Fruit fly (Drosophila melanogaster) whole organism, embryonic: ENCODE results near the gene M6.

Experiments used
- B-H1 ChIP-seq: fragments of 200-800 bp; sonication (Bioruptor generic); IDR thresholded peaks from 3 replicates; pipeline ENCODE4 v1.3.6; 2022; ENCODE audit warnings: missing biosample characterization, missing genetic modification characterization
- CG10431 ChIP-seq: fragments of 200-800 bp; sonication (Bioruptor generic); optimal IDR thresholded peaks from 3 replicates; lab custom pipeline; 2018; ENCODE audit warnings: missing biosample characterization, mild to moderate bottlenecking, missing genetic modification characterization
- CG10543 ChIP-seq: fragments of 200-800 bp; sonication (Bioruptor generic); optimal IDR thresholded peaks from 3 replicates; lab custom pipeline; 2017; ENCODE audit warnings: missing biosample characterization, mild to moderate bottlenecking, missing genetic modification characterization, moderate library complexity
- CG10565 ChIP-seq: fragments of 200-800 bp; sonication (Bioruptor generic); optimal IDR thresholded peaks from 3 replicates; lab custom pipeline; 2016; ENCODE audit warnings: missing biosample characterization, mild to moderate bottlenecking, missing genetic modification characterization
- CG12155 ChIP-seq: fragments of 200-800 bp; sonication (Bioruptor generic); optimal IDR thresholded peaks from 3 replicates; lab custom pipeline; 2016; ENCODE audit warnings: missing biosample characterization, missing genetic modification characterization
- CG12391 ChIP-seq: fragments of 200-800 bp; sonication (Bioruptor generic); optimal IDR thresholded peaks from 3 replicates; lab custom pipeline; 2018; ENCODE audit warnings: missing biosample characterization, mild to moderate bottlenecking, missing genetic modification characterization, moderate library complexity
- CG14965 ChIP-seq: fragments of 200-800 bp; sonication (Bioruptor generic); optimal IDR thresholded peaks from 2 replicates; lab custom pipeline; 2016; ENCODE audit warnings: missing biosample characterization, missing genetic modification characterization, borderline replicate concordance
- CG1529 ChIP-seq: fragments of 200-800 bp; sonication (Bioruptor generic); optimal IDR thresholded peaks from 3 replicates; lab custom pipeline; 2018; ENCODE audit warnings: missing biosample characterization, missing genetic modification characterization
- CG16863 ChIP-seq: fragments of 200-800 bp; sonication (Bioruptor generic); optimal IDR thresholded peaks from 3 replicates; lab custom pipeline; 2016; ENCODE audit warnings: missing biosample characterization, missing genetic modification characterization
- CG17186 ChIP-seq: fragments of 200-800 bp; sonication (Bioruptor generic); optimal IDR thresholded peaks from 3 replicates; lab custom pipeline; 2017; ENCODE audit warnings: missing biosample characterization, missing genetic modification reagents, missing genetic modification characterization
- CG17612 ChIP-seq: fragments of 200-800 bp; sonication (Bioruptor generic); IDR thresholded peaks from 2 replicates; pipeline ENCODE4 v1.3.6; 2022; ENCODE audit warnings: missing biosample characterization, missing genetic modification characterization
- CG31224 ChIP-seq: fragments of 200-800 bp; sonication (Bioruptor generic); IDR thresholded peaks from 2 replicates; pipeline ENCODE4 v1.3.6; 2022; ENCODE audit warnings: missing biosample characterization, missing genetic modification characterization
- CG4360 ChIP-seq: fragments of 200-800 bp; sonication (Bioruptor generic); IDR thresholded peaks from 2 replicates; pipeline ENCODE4 v1.3.6; 2022; ENCODE audit warnings: missing biosample characterization, missing genetic modification characterization
- CG4730 ChIP-seq: fragments of 200-800 bp; sonication (Bioruptor generic); IDR thresholded peaks from 2 replicates; pipeline ENCODE4 v1.3.6; 2022; ENCODE audit warnings: missing biosample characterization, missing genetic modification characterization
- CG6765 ChIP-seq: fragments of 200-800 bp; sonication (Bioruptor generic); optimal IDR thresholded peaks from 3 replicates; lab custom pipeline; 2017; ENCODE audit warnings: missing biosample characterization, mild to moderate bottlenecking, missing genetic modification characterization
- CG7987 ChIP-seq: fragments of 200-800 bp; sonication (Bioruptor generic); optimal IDR thresholded peaks from 2 replicates; lab custom pipeline; 2018; ENCODE audit warnings: missing biosample characterization, mild to moderate bottlenecking, missing genetic modification characterization, moderate library complexity
- CG8388 ChIP-seq: fragments of 200-800 bp; sonication (Bioruptor generic); optimal IDR thresholded peaks from 2 replicates; lab custom pipeline; 2019; ENCODE audit warnings: missing biosample characterization, mild to moderate bottlenecking, missing genetic modification characterization, moderate library complexity
- Chrac-16 ChIP-seq: fragments of 200-800 bp; sonication (Bioruptor generic); optimal IDR thresholded peaks from 3 replicates; lab custom pipeline; 2016; ENCODE audit warnings: missing biosample characterization, missing genetic modification characterization
- Dfd ChIP-seq, 2 experiments: fragments of >200 bp; optimal IDR thresholded peaks; 2 replicates each; lab custom pipeline; 2017; ENCODE audit warnings: missing biosample characterization in 2 of 2, missing genetic modification characterization in 2 of 2
- Dll ChIP-seq: fragments of 200-800 bp; sonication (Bioruptor generic); IDR thresholded peaks from 4 replicates; pipeline ENCODE4 v1.3.6; 2022; ENCODE audit warnings: missing biosample characterization, missing genetic modification characterization; ENCODE audit not compliant: partially characterized antibody
- Elba2 ChIP-seq: fragments of 200-800 bp; sonication (Bioruptor generic); optimal IDR thresholded peaks from 3 replicates; lab custom pipeline; 2016; ENCODE audit warnings: missing biosample characterization, missing genetic modification characterization
- HLHmδ ChIP-seq: fragments of 200-800 bp; sonication (Bioruptor generic); optimal IDR thresholded peaks from 2 replicates; lab custom pipeline; 2018; ENCODE audit warnings: missing biosample characterization, mild to moderate bottlenecking, missing genetic modification characterization, moderate library complexity
- Hr3 ChIP-seq: fragments of 200-800 bp; sonication (Bioruptor generic); optimal IDR thresholded peaks from 3 replicates; lab custom pipeline; 2016; ENCODE audit warnings: missing biosample characterization, missing genetic modification characterization
- Lim3 ChIP-seq: fragments of 200-800 bp; sonication (Bioruptor generic); IDR thresholded peaks from 2 replicates; pipeline ENCODE4 v1.3.6; 2022; ENCODE audit warnings: missing biosample characterization, missing genetic modification characterization
- Mes4 ChIP-seq: fragments of 200-800 bp; sonication (Bioruptor generic); optimal IDR thresholded peaks from 2 replicates; lab custom pipeline; 2016; ENCODE audit warnings: missing biosample characterization, missing genetic modification characterization
- Neu2 ChIP-seq: fragments of 200-800 bp; sonication (Bioruptor generic); optimal IDR thresholded peaks from 3 replicates; lab custom pipeline; 2016; ENCODE audit warnings: missing biosample characterization, missing genetic modification characterization, borderline replicate concordance
- TFAM ChIP-seq: fragments of 200-800 bp; sonication (Bioruptor generic); optimal IDR thresholded peaks from 2 replicates; lab custom pipeline; 2017; ENCODE audit warnings: missing biosample characterization, missing genetic modification characterization, inconsistent platforms
- ase ChIP-seq: fragments of 200-800 bp; sonication (Bioruptor generic); IDR thresholded peaks from 3 replicates; pipeline ENCODE4 v1.3.6; 2022; ENCODE audit warnings: missing biosample characterization, missing genetic modification characterization
- br ChIP-seq: fragments of >200 bp; optimal IDR thresholded peaks from 2 replicates; lab custom pipeline; 2017
- btn ChIP-seq: fragments of 200-800 bp; sonication (Bioruptor generic); optimal IDR thresholded peaks from 2 replicates; lab custom pipeline; 2016; ENCODE audit warnings: missing biosample characterization, missing genetic modification characterization
- cg ChIP-seq: fragments of 200-800 bp; sonication (Bioruptor generic); optimal IDR thresholded peaks from 3 replicates; lab custom pipeline; 2019; ENCODE audit warnings: missing biosample characterization, mild to moderate bottlenecking, missing genetic modification characterization, moderate library complexity
- crc ChIP-seq: fragments of 200-800 bp; sonication (Bioruptor generic); optimal IDR thresholded peaks from 2 replicates; lab custom pipeline; 2016; ENCODE audit warnings: missing biosample characterization, missing genetic modification characterization
- crol ChIP-seq: fragments of 200-800 bp; sonication (Bioruptor generic); IDR thresholded peaks from 2 replicates; pipeline ENCODE4 v1.3.6; 2022; ENCODE audit warnings: missing biosample characterization, missing genetic modification characterization
- da ChIP-seq: fragments of 200-800 bp; sonication (Bioruptor generic); optimal IDR thresholded peaks from 2 replicates; lab custom pipeline; 2016; ENCODE audit warnings: missing biosample characterization, missing genetic modification characterization
- dimm ChIP-seq: fragments of 200-800 bp; sonication (Bioruptor generic); IDR thresholded peaks from 2 replicates; pipeline ENCODE4 v1.3.6; 2022; ENCODE audit warnings: missing biosample characterization, missing genetic modification characterization
- gcm ChIP-seq: fragments of 200-800 bp; sonication (Bioruptor generic); optimal IDR thresholded peaks from 2 replicates; lab custom pipeline; 2019; ENCODE audit warnings: missing biosample characterization, mild to moderate bottlenecking, missing genetic modification characterization, moderate library complexity
- gt ChIP-seq: fragments of 200-800 bp; sonication (Bioruptor generic); IDR thresholded peaks from 2 replicates; pipeline ENCODE4 v1.3.6; 2022; ENCODE audit warnings: missing biosample characterization, missing genetic modification characterization
- kay ChIP-seq: fragments of 200-800 bp; sonication (Bioruptor generic); optimal IDR thresholded peaks from 2 replicates; lab custom pipeline; 2016; ENCODE audit warnings: missing biosample characterization, missing genetic modification characterization
- lab ChIP-seq: fragments of 200-800 bp; sonication (Bioruptor generic); optimal IDR thresholded peaks from 3 replicates; lab custom pipeline; 2017; ENCODE audit warnings: missing biosample characterization, missing genetic modification characterization, mild to moderate bottlenecking, moderate library complexity, missing genetic modification reagents
- mam ChIP-seq: fragments of 200-800 bp; sonication (Bioruptor generic); optimal IDR thresholded peaks from 3 replicates; lab custom pipeline; 2016; ENCODE audit warnings: missing biosample characterization, missing genetic modification characterization
- nmo ChIP-seq: fragments of 200-800 bp; sonication (Bioruptor generic); optimal IDR thresholded peaks from 2 replicates; lab custom pipeline; 2018; ENCODE audit warnings: missing biosample characterization, mild to moderate bottlenecking, missing genetic modification characterization, moderate library complexity
- onecut ChIP-seq: fragments of 200-800 bp; sonication (Bioruptor generic); IDR thresholded peaks from 2 replicates; pipeline ENCODE4 v1.3.6; 2022; ENCODE audit warnings: missing biosample characterization, missing genetic modification characterization
- run ChIP-seq: fragments of 200-800 bp; sonication (Bioruptor generic); optimal IDR thresholded peaks from 3 replicates; lab custom pipeline; 2018; ENCODE audit warnings: missing biosample characterization, mild to moderate bottlenecking, missing genetic modification characterization
- salm ChIP-seq: fragments of 200-800 bp; sonication (Bioruptor generic); optimal IDR thresholded peaks from 2 replicates; lab custom pipeline; 2018; ENCODE audit warnings: missing biosample characterization, mild to moderate bottlenecking, missing genetic modification characterization
- sc ChIP-seq, 3 experiments: fragments of >200 bp in 2 of 3; fragments of 200-800 bp in 1 of 3; sonication (Bioruptor generic) in 1 of 3; optimal IDR thresholded peaks; 2 replicates in 2 of 3; 3 replicates in 1 of 3; lab custom pipeline; 2017; ENCODE audit warnings: mild to moderate bottlenecking in 1 of 3, missing biosample characterization in 1 of 3, missing genetic modification characterization in 1 of 3, missing genetic modification reagents in 1 of 3
- scrt ChIP-seq: fragments of 200-800 bp; sonication (Bioruptor generic); optimal IDR thresholded peaks from 2 replicates; lab custom pipeline; 2018; ENCODE audit warnings: missing biosample characterization, mild to moderate bottlenecking, missing genetic modification characterization, moderate library complexity
- seq ChIP-seq: fragments of 200-800 bp; sonication (Bioruptor generic); IDR thresholded peaks from 2 replicates; pipeline ENCODE4 v1.3.6; 2022; ENCODE audit warnings: missing biosample characterization, missing genetic modification characterization
- slp2 ChIP-seq: fragments of 200-800 bp; sonication (Bioruptor generic); optimal IDR thresholded peaks from 2 replicates; lab custom pipeline; 2016; ENCODE audit warnings: missing biosample characterization, missing genetic modification characterization
- tap ChIP-seq: fragments of 200-800 bp; optimal IDR thresholded peaks from 3 replicates; lab custom pipeline; 2019; ENCODE audit warnings: missing biosample characterization, mild to moderate bottlenecking, missing genetic modification characterization, moderate library complexity
- ttk ChIP-seq: fragments of 200-800 bp; sonication (Bioruptor generic); IDR thresholded peaks from 2 replicates; pipeline ENCODE4 v2.1.2; 2022; ENCODE audit warnings: missing biosample characterization, missing genetic modification characterization
- wor ChIP-seq: fragments of 200-800 bp; sonication (Bioruptor generic); IDR thresholded peaks from 2 replicates; pipeline ENCODE4 v1.3.6; 2022; ENCODE audit warnings: missing biosample characterization, missing genetic modification characterization

The M6 gene

dm6 chr3L:21509488-21510122 lies 2.0 kb downstream of the M6 start (continued):
- TF ChIP-seq sc (optimal IDR thresholded peaks at IDR 0.05; lab: Kevin White, UChicago): no peak
- TF ChIP-seq sc (GFP tag; optimal IDR thresholded peaks at IDR 0.05; lab: Kevin White, UChicago): no peak
- peak; percentile 16 for TF ChIP-seq CG12155 (GFP tag; lab: Kevin White, UChicago)
- TF ChIP-seq CG10431 (GFP tag; lab: Kevin White, UChicago): no peak
- no peak for TF ChIP-seq onecut (GFP tag; lab: Robert Waterston, UW)
- TF ChIP-seq Mes4 (GFP tag; lab: Kevin White, UChicago): no peak
- TF ChIP-seq TFAM: no peak
- TF ChIP-seq nmo (GFP tag; lab: Kevin White, UChicago): peak; percentile 37
- TF ChIP-seq seq (GFP tag; lab: Robert Waterston, UW): no peak
- TF ChIP-seq mam (GFP tag; lab: Kevin White, UChicago): peak; percentile 54
- peak; percentile 38 for TF ChIP-seq Hr3 (GFP tag; lab: Kevin White, UChicago)
- no peak for TF ChIP-seq CG16863
- no peak for TF ChIP-seq run (tag; lab: Kevin White, UChicago)
- TF ChIP-seq scrt: peak; percentile 15
- TF ChIP-seq Elba2 (GFP tag; lab: Kevin White, UChicago): no peak
- TF ChIP-seq B-H1: no peak
- no peak for TF ChIP-seq Neu2 (GFP tag; lab: Kevin White, UChicago)
- TF ChIP-seq salm: no peak
- peak; percentile 43 for TF ChIP-seq tap (tag; lab: Kevin White, UChicago)
- no peak for TF ChIP-seq ttk (GFP tag; lab: Robert Waterston, UW)
- TF ChIP-seq CG8388: peak; percentile 46
- TF ChIP-seq CG4730 (GFP tag; lab: Robert Waterston, UW): no peak
- TF ChIP-seq Lim3 (GFP tag; lab: Robert Waterston, UW): no peak
- TF ChIP-seq CG10543 (GFP tag; lab: Kevin White, UChicago): no peak
- no peak for TF ChIP-seq kay
- no peak for TF ChIP-seq crc
- TF ChIP-seq da (GFP tag; lab: Kevin White, UChicago): no peak
- TF ChIP-seq gt (GFP tag; lab: Robert Waterston, UW): no peak
- TF ChIP-seq CG4360 (GFP tag; lab: Robert Waterston, UW): no peak
- TF ChIP-seq CG14965 (GFP tag; lab: Kevin White, UChicago): no peak
- no peak for TF ChIP-seq br
- TF ChIP-seq CG31224 (GFP tag; lab: Robert Waterston, UW): no peak
- no peak for TF ChIP-seq ase (GFP tag; lab: Robert Waterston, UW)
- no peak for TF ChIP-seq CG1529 (GFP tag; lab: Kevin White, UChicago)
- peak; percentile 14 for TF ChIP-seq Chrac-16 (GFP tag; lab: Kevin White, UChicago)
- peak; percentile 67 for TF ChIP-seq lab
- TF ChIP-seq gcm (GFP tag; lab: Kevin White, UChicago): no peak
- TF ChIP-seq CG17186: no peak
- no peak for TF ChIP-seq Dfd (GFP tag; optimal IDR thresholded peaks at IDR 0.05; lab: Kevin White, UChicago)
- peak; percentile 53 for TF ChIP-seq CG12391 (tag; lab: Kevin White, UChicago)
- TF ChIP-seq CG7987: no peak
- no peak for TF ChIP-seq CG17612 (GFP tag; lab: Robert Waterston, UW)
- peak; percentile 23 for TF ChIP-seq btn (GFP tag; lab: Kevin White, UChicago)
- TF ChIP-seq Dll (GFP tag; lab: Robert Waterston, UW): 0 out of 4 replicates have a peak, but pooled peaks have one; percentile 18
- TF ChIP-seq cg (GFP tag; lab: Kevin White, UChicago): no peak
- no peak for TF ChIP-seq CG10565
- TF ChIP-seq dimm (GFP tag; lab: Robert Waterston, UW): no peak
- no peak for TF ChIP-seq wor (GFP tag; lab: Robert Waterston, UW)
- TF ChIP-seq HLHmδ (GFP tag; lab: Kevin White, UChicago): no peak
- peak; percentile 23 for TF ChIP-seq slp2 (GFP tag; lab: Kevin White, UChicago)
- no peak for TF ChIP-seq CG6765 (GFP tag; lab: Kevin White, UChicago)
- TF ChIP-seq crol (GFP tag; lab: Robert Waterston, UW): no peak
